Worm (Caenorhabditis elegans) whole organism, midembryonic: ENCODE data around the gene C49H3.6.

ENCODE experiments used
- cog-1 ChIP-seq: sonication (generic microtip); optimal IDR thresholded peaks from 2 replicates; lab custom pipeline; 2016; ENCODE audit warnings: missing genetic modification characterization, missing compliant biosample characterization
- flt-1 ChIP-seq: fragments of 200-800 bp; sonication (Bioruptor generic); IDR thresholded peaks from 2 replicates; pipeline ENCODE4 v1.3.6; 2022; ENCODE audit warnings: missing genetic modification characterization, missing compliant biosample characterization
- klf-2 ChIP-seq: fragments of 200-800 bp; sonication (Bioruptor generic); conservative IDR thresholded peaks from 2 replicates; pipeline ENCODE4 v1.3.6; 2022; ENCODE audit warnings: missing genetic modification reagents, missing genetic modification characterization, missing compliant biosample characterization
- med-1 ChIP-seq: sonication (generic microtip); optimal IDR thresholded peaks from 2 replicates; lab custom pipeline; 2017; ENCODE audit warnings: missing genetic modification characterization, mild to moderate bottlenecking, missing compliant biosample characterization, antibody characterized with exemption, missing genetic modification reagents; ENCODE audit not compliant: insufficient read depth
- ref-1 ChIP-seq: fragments of 200-800 bp; sonication (Bioruptor generic); conservative IDR thresholded peaks from 2 replicates; pipeline ENCODE4 v1.3.6; 2022; ENCODE audit warnings: missing genetic modification reagents, missing genetic modification characterization, missing compliant biosample characterization
- ztf-23 ChIP-seq: fragments of 200-800 bp; sonication (Bioruptor generic); IDR thresholded peaks from 2 replicates; pipeline ENCODE4 v1.3.6; 2022; ENCODE audit warnings: missing genetic modification reagents, missing genetic modification characterization, missing compliant biosample characterization
- ztf-29 ChIP-seq: fragments of 200-800 bp; sonication (Bioruptor generic); IDR thresholded peaks from 2 replicates; pipeline ENCODE4 v1.3.6; 2022; ENCODE audit warnings: missing genetic modification reagents, missing genetic modification characterization, missing compliant biosample characterization

- TF ChIP-seq ztf-23 (GFP tag; lab: Robert Waterston, UW): no peak
- no peak for TF ChIP-seq med-1 (GFP tag; lab: Kevin White, UChicago)
- TF ChIP-seq ref-1 (GFP tag; lab: Robert Waterston, UW): no peak
- no peak for TF ChIP-seq flt-1
- TF ChIP-seq ztf-29 (GFP tag; lab: Robert Waterston, UW): no peak
- TF ChIP-seq klf-2 (GFP tag; lab: Robert Waterston, UW): no peak
- TF ChIP-seq cog-1 (tag; lab: Kevin White, UChicago): no peak
These were observed 34.9 kb upstream of the C49H3.6 start, which contains the start of gene flp-10 for ce11 chrIV:7868607-7869006.
